Fruit fly (Drosophila melanogaster) whole organism, embryonic: ENCODE data around the gene Chchd2.
A peak's percentile ranks its signal among the peaks of the same experiment; 100 is the strongest.

Experiments used
- Atf-2 ChIP-seq: fragments of 200-800 bp; sonication (Bioruptor generic); optimal IDR thresholded peaks from 2 replicates; lab custom pipeline; 2016; ENCODE audit warnings: missing biosample characterization, missing genetic modification characterization
- CG10979 ChIP-seq: fragments of 200-800 bp; sonication (Bioruptor generic); optimal IDR thresholded peaks from 2 replicates; lab custom pipeline; 2018; ENCODE audit warnings: missing biosample characterization, mild to moderate bottlenecking, missing genetic modification characterization, moderate library complexity
- CG11504 ChIP-seq: fragments of 200-800 bp; sonication (Bioruptor generic); optimal IDR thresholded peaks from 3 replicates; lab custom pipeline; 2019; ENCODE audit warnings: missing biosample characterization, mild to moderate bottlenecking, missing genetic modification characterization, moderate library complexity
- CG12744 ChIP-seq: fragments of 200-800 bp; sonication (Bioruptor generic); optimal IDR thresholded peaks from 2 replicates; lab custom pipeline; 2016; ENCODE audit warnings: missing biosample characterization, missing genetic modification characterization
- CG15601 ChIP-seq: fragments of 200-800 bp; sonication (Bioruptor generic); optimal IDR thresholded peaks from 3 replicates; lab custom pipeline; 2019; ENCODE audit warnings: missing biosample characterization, mild to moderate bottlenecking, missing genetic modification characterization, moderate library complexity
- CG16863 ChIP-seq: fragments of 200-800 bp; sonication (Bioruptor generic); optimal IDR thresholded peaks from 3 replicates; lab custom pipeline; 2016; ENCODE audit warnings: missing biosample characterization, missing genetic modification characterization
- CG17186 ChIP-seq: fragments of 200-800 bp; sonication (Bioruptor generic); optimal IDR thresholded peaks from 3 replicates; lab custom pipeline; 2017; ENCODE audit warnings: missing biosample characterization, missing genetic modification reagents, missing genetic modification characterization
- CG17361 ChIP-seq: fragments of 200-800 bp; sonication (Bioruptor generic); IDR thresholded peaks from 3 replicates; pipeline ENCODE4 v1.3.6; 2022; ENCODE audit warnings: missing biosample characterization, missing genetic modification characterization
- CG18262 ChIP-seq: fragments of 200-800 bp; optimal IDR thresholded peaks from 3 replicates; lab custom pipeline; 2019; ENCODE audit warnings: missing biosample characterization, mild to moderate bottlenecking, missing genetic modification characterization, moderate library complexity
- CG2199 ChIP-seq: fragments of 200-800 bp; sonication (Bioruptor generic); IDR thresholded peaks from 3 replicates; pipeline ENCODE4 v1.3.6; 2022; ENCODE audit warnings: missing biosample characterization, missing genetic modification characterization
- CG2712 ChIP-seq: fragments of 200-800 bp; optimal IDR thresholded peaks from 3 replicates; lab custom pipeline; 2019; ENCODE audit warnings: missing biosample characterization, mild to moderate bottlenecking, missing genetic modification characterization, moderate library complexity
- CG30403 ChIP-seq: fragments of 200-800 bp; sonication (Bioruptor generic); optimal IDR thresholded peaks from 3 replicates; lab custom pipeline; 2016; ENCODE audit warnings: missing biosample characterization, missing genetic modification characterization
- CG4707 ChIP-seq: fragments of 200-800 bp; sonication (Bioruptor generic); optimal IDR thresholded peaks from 2 replicates; lab custom pipeline; 2018; ENCODE audit warnings: missing biosample characterization, mild to moderate bottlenecking, missing genetic modification characterization, moderate library complexity
- CG4820 ChIP-seq: fragments of 200-800 bp; sonication (Bioruptor generic); optimal IDR thresholded peaks from 3 replicates; lab custom pipeline; 2016; ENCODE audit warnings: missing biosample characterization, missing genetic modification characterization
- CG6272 ChIP-seq: fragments of 200-800 bp; sonication (Bioruptor generic); IDR thresholded peaks from 2 replicates; pipeline ENCODE4 v1.3.6; 2022; ENCODE audit warnings: missing biosample characterization, missing genetic modification characterization
- CG7556 ChIP-seq: fragments of 200-800 bp; sonication (Bioruptor generic); optimal IDR thresholded peaks from 2 replicates; lab custom pipeline; 2017; ENCODE audit warnings: missing biosample characterization, mild to moderate bottlenecking, missing genetic modification characterization
- CG7963 ChIP-seq: fragments of 200-800 bp; sonication (Bioruptor generic); IDR thresholded peaks from 3 replicates; pipeline ENCODE4 v1.3.6; 2022; ENCODE audit warnings: missing biosample characterization, missing genetic modification characterization; ENCODE audit not compliant: partially characterized antibody
- CHES-1-like ChIP-seq: fragments of 200-800 bp; sonication (Bioruptor generic); optimal IDR thresholded peaks from 2 replicates; lab custom pipeline; 2016; ENCODE audit warnings: missing biosample characterization, missing genetic modification characterization
- Hand ChIP-seq: fragments of 200-800 bp; sonication (Bioruptor generic); optimal IDR thresholded peaks from 2 replicates; lab custom pipeline; 2017; ENCODE audit warnings: mild to moderate bottlenecking, missing biosample characterization, missing genetic modification reagents, missing genetic modification characterization
- HmgD ChIP-seq: fragments of 200-800 bp; sonication (Bioruptor generic); optimal IDR thresholded peaks from 3 replicates; lab custom pipeline; 2016; ENCODE audit warnings: missing biosample characterization, missing genetic modification characterization
- MTF-1 ChIP-seq: fragments of 200-800 bp; sonication (Bioruptor generic); optimal IDR thresholded peaks from 2 replicates; lab custom pipeline; 2018; ENCODE audit warnings: missing biosample characterization, mild to moderate bottlenecking, missing genetic modification characterization, borderline replicate concordance
- Med ChIP-seq: fragments of 200-800 bp; sonication (Bioruptor generic); peaks from one replicate; lab custom pipeline; 2016; ENCODE audit warnings: missing biosample characterization, missing genetic modification characterization, mild to moderate bottlenecking, inconsistent platforms, moderate library complexity
- Side ChIP-seq: fragments of 200-800 bp; sonication (Bioruptor generic); optimal IDR thresholded peaks from 2 replicates; lab custom pipeline; 2016; ENCODE audit warnings: missing biosample characterization, missing genetic modification characterization
- Sox100B ChIP-seq: fragments of 200-800 bp; sonication (Bioruptor generic); optimal IDR thresholded peaks from 3 replicates; lab custom pipeline; 2018; ENCODE audit warnings: missing biosample characterization, mild to moderate bottlenecking, missing genetic modification characterization
- Sox102F ChIP-seq: fragments of 200-800 bp; sonication (Bioruptor generic); optimal IDR thresholded peaks from 2 replicates; lab custom pipeline; 2018; ENCODE audit warnings: missing biosample characterization, mild to moderate bottlenecking, missing genetic modification characterization, moderate library complexity
- Ssrp ChIP-seq: fragments of 200-800 bp; sonication (Bioruptor generic); optimal IDR thresholded peaks from 2 replicates; lab custom pipeline; 2018; ENCODE audit warnings: missing biosample characterization, mild to moderate bottlenecking, missing genetic modification characterization, moderate library complexity
- bsh ChIP-seq, 2 experiments: fragments of 200-800 bp; sonication (Bioruptor generic); optimal IDR thresholded peaks; 2 replicates each; lab custom pipeline; 2017 to 2018; ENCODE audit warnings: mild to moderate bottlenecking in 2 of 2, missing biosample characterization in 2 of 2, missing genetic modification characterization in 2 of 2, moderate library complexity in 1 of 2
- dimm ChIP-seq: fragments of 200-800 bp; sonication (Bioruptor generic); IDR thresholded peaks from 2 replicates; pipeline ENCODE4 v1.3.6; 2022; ENCODE audit warnings: missing biosample characterization, missing genetic modification characterization
- dmrt99B ChIP-seq: fragments of 200-800 bp; sonication (Bioruptor generic); optimal IDR thresholded peaks from 2 replicates; lab custom pipeline; 2018; ENCODE audit warnings: missing biosample characterization, mild to moderate bottlenecking, missing genetic modification characterization, moderate library complexity
- emc ChIP-seq: fragments of 200-800 bp; sonication (Bioruptor generic); optimal IDR thresholded peaks from 2 replicates; lab custom pipeline; 2016; ENCODE audit warnings: missing biosample characterization, missing genetic modification characterization
- jing ChIP-seq: fragments of 200-800 bp; sonication (Bioruptor generic); optimal IDR thresholded peaks from 2 replicates; lab custom pipeline; 2018; ENCODE audit warnings: missing biosample characterization, mild to moderate bottlenecking, missing genetic modification characterization
- kay ChIP-seq: fragments of 200-800 bp; sonication (Bioruptor generic); optimal IDR thresholded peaks from 2 replicates; lab custom pipeline; 2016; ENCODE audit warnings: missing biosample characterization, missing genetic modification characterization
- lola ChIP-seq, 3 experiments: fragments of >200 bp in 2 of 3; fragments of 200-800 bp in 1 of 3; sonication (Bioruptor generic) in 1 of 3; optimal IDR thresholded peaks; 2 replicates each; lab custom pipeline; 2017 to 2019; ENCODE audit warnings: missing biosample characterization in 3 of 3, missing genetic modification characterization in 3 of 3, mild to moderate bottlenecking in 1 of 3, moderate library complexity in 1 of 3
- nmo ChIP-seq: fragments of 200-800 bp; sonication (Bioruptor generic); optimal IDR thresholded peaks from 2 replicates; lab custom pipeline; 2018; ENCODE audit warnings: missing biosample characterization, mild to moderate bottlenecking, missing genetic modification characterization, moderate library complexity
- oc ChIP-seq: fragments of 200-800 bp; sonication (Bioruptor generic); optimal IDR thresholded peaks from 2 replicates; lab custom pipeline; 2018; ENCODE audit warnings: missing biosample characterization, mild to moderate bottlenecking, missing genetic modification characterization, moderate library complexity
- phol ChIP-seq: fragments of 200-800 bp; sonication (Bioruptor generic); optimal IDR thresholded peaks from 3 replicates; lab custom pipeline; 2018; ENCODE audit warnings: missing biosample characterization, mild to moderate bottlenecking, missing genetic modification characterization, moderate library complexity
- row ChIP-seq: fragments of 200-800 bp; sonication (Bioruptor generic); IDR thresholded peaks from 3 replicates; pipeline ENCODE4 v1.3.6; 2022; ENCODE audit warnings: missing biosample characterization, missing genetic modification characterization
- sc ChIP-seq, 3 experiments: fragments of >200 bp in 2 of 3; fragments of 200-800 bp in 1 of 3; sonication (Bioruptor generic) in 1 of 3; optimal IDR thresholded peaks; 2 replicates in 2 of 3; 3 replicates in 1 of 3; lab custom pipeline; 2017; ENCODE audit warnings: mild to moderate bottlenecking in 1 of 3, missing biosample characterization in 1 of 3, missing genetic modification characterization in 1 of 3, missing genetic modification reagents in 1 of 3
- sd ChIP-seq: fragments of 200-800 bp; sonication (Bioruptor generic); optimal IDR thresholded peaks from 3 replicates; lab custom pipeline; 2018; ENCODE audit warnings: missing biosample characterization, mild to moderate bottlenecking, missing genetic modification characterization, moderate library complexity
- sens ChIP-seq: fragments of 200-800 bp; sonication (Bioruptor generic); peaks from one replicate; lab custom pipeline; 2016; ENCODE audit warnings: missing biosample characterization, missing genetic modification characterization
- sqz ChIP-seq: fragments of 200-800 bp; sonication (Bioruptor generic); optimal IDR thresholded peaks from 3 replicates; lab custom pipeline; 2018; ENCODE audit warnings: missing biosample characterization, mild to moderate bottlenecking, missing genetic modification characterization
- stwl ChIP-seq: fragments of 200-800 bp; sonication (Bioruptor generic); optimal IDR thresholded peaks from 3 replicates; lab custom pipeline; 2018; ENCODE audit warnings: missing biosample characterization, mild to moderate bottlenecking, missing genetic modification characterization, moderate library complexity
- tin ChIP-seq: fragments of 200-800 bp; sonication (Bioruptor generic); optimal IDR thresholded peaks from 3 replicates; lab custom pipeline; 2016; ENCODE audit warnings: missing biosample characterization, missing genetic modification characterization
- twi ChIP-seq: fragments of 200-800 bp; optimal IDR thresholded peaks from 2 replicates; lab custom pipeline; 2019; ENCODE audit warnings: missing biosample characterization, mild to moderate bottlenecking, missing genetic modification characterization, moderate library complexity
- tx ChIP-seq: fragments of 200-800 bp; sonication (Bioruptor generic); optimal IDR thresholded peaks from 2 replicates; lab custom pipeline; 2016; ENCODE audit warnings: missing biosample characterization, missing genetic modification characterization

Chchd2 gene

dm6 chrX:17111274-17111673 is 37.5 kb upstream of the Chchd2 start (continued):
- TF ChIP-seq bsh (GFP tag; optimal IDR thresholded peaks at IDR 0.05; lab: Kevin White, UChicago) = peak in 1 of 2 experiments; percentile 17
- TF ChIP-seq CG11504 = peak; percentile 7
- peak; percentile 16 for TF ChIP-seq nmo (GFP tag; lab: Kevin White, UChicago)
- TF ChIP-seq lola (GFP tag; optimal IDR thresholded peaks at IDR 0.05; lab: Kevin White, UChicago) = peak in 1 of 3 experiments; percentile 6
- TF ChIP-seq CG15601 = no peak
- TF ChIP-seq CHES-1-like = no peak
- TF ChIP-seq CG17186 (GFP tag; lab: Kevin White, UChicago) = no peak
- TF ChIP-seq CG18262 (tag; lab: Kevin White, UChicago) = peak; percentile 36
- TF ChIP-seq sens = peak; percentile 84
- TF ChIP-seq CG4707 (GFP tag; lab: Kevin White, UChicago) = peak; percentile 42
- no peak for TF ChIP-seq CG6272 (GFP tag; lab: Robert Waterston, UW)
- no peak for TF ChIP-seq MTF-1 (GFP tag; lab: Kevin White, UChicago)
- no peak for TF ChIP-seq Side (GFP tag; lab: Kevin White, UChicago)
- TF ChIP-seq dmrt99B = peak; percentile 6
- no peak for TF ChIP-seq CG16863 (GFP tag; lab: Kevin White, UChicago)
- no peak for TF ChIP-seq CG7963 (GFP tag; lab: Robert Waterston, UW)
- peak; percentile 80 for TF ChIP-seq twi (tag; lab: Kevin White, UChicago)

dm6 chrX:17111958-17112953 is 36.5 kb upstream of the Chchd2 start:
- TF ChIP-seq emc = no peak
- no peak for TF ChIP-seq oc (tag; lab: Kevin White, UChicago)
- TF ChIP-seq CG30403 (GFP tag; lab: Kevin White, UChicago) = peak; percentile 28
- TF ChIP-seq tin = peak; percentile 2
- peak; percentile 23 for TF ChIP-seq CG4820 (GFP tag; lab: Kevin White, UChicago)
- peak; percentile 41 for TF ChIP-seq CG10979
- TF ChIP-seq CG17361 (GFP tag; lab: Robert Waterston, UW) = peak; percentile 45; the same call in 1 of the 3 replicates
- TF ChIP-seq HmgD (GFP tag; lab: Kevin White, UChicago) = no peak
- no peak for TF ChIP-seq tx (GFP tag; lab: Kevin White, UChicago)
- TF ChIP-seq CG12744 (GFP tag; lab: Kevin White, UChicago) = no peak
- 0 out of 3 replicates have a peak, but pooled peaks have one; percentile 12 for TF ChIP-seq row
- peak; percentile 36 for TF ChIP-seq Med (GFP tag; lab: Kevin White, UChicago)
- peak; percentile 0 for TF ChIP-seq stwl
- TF ChIP-seq CG2712 (tag; lab: Kevin White, UChicago) = peak; percentile 16
- no peak for TF ChIP-seq kay (GFP tag; lab: Kevin White, UChicago)
- TF ChIP-seq sqz = no peak
- no peak for TF ChIP-seq dimm (GFP tag; lab: Robert Waterston, UW)
- peak; percentile 31 for TF ChIP-seq CG18262 (tag; lab: Kevin White, UChicago)
- peak; percentile 25 for TF ChIP-seq Sox102F (GFP tag; lab: Kevin White, UChicago)
- TF ChIP-seq jing (GFP tag; lab: Kevin White, UChicago) = no peak
- peak; percentile 31 for TF ChIP-seq CG11504
- peak; percentile 13 for TF ChIP-seq CG7556
- TF ChIP-seq sens = peak; percentile 52
- TF ChIP-seq phol (tag; lab: Kevin White, UChicago) = peak; percentile 49
- TF ChIP-seq Sox100B (GFP tag; lab: Kevin White, UChicago) = peak; percentile 11
- TF ChIP-seq Hand (GFP tag; lab: Kevin White, UChicago) = no peak
- TF ChIP-seq sc (optimal IDR thresholded peaks at IDR 0.05; lab: Kevin White, UChicago) = no peak
- peak; percentile 30 for TF ChIP-seq sc (GFP tag; optimal IDR thresholded peaks at IDR 0.05; lab: Kevin White, UChicago)
- no peak for TF ChIP-seq sd
- TF ChIP-seq Ssrp (tag; lab: Kevin White, UChicago) = peak; percentile 8
- 0 out of 3 replicates have a peak, but pooled peaks have one; percentile 42 for TF ChIP-seq CG2199 (GFP tag; lab: Robert Waterston, UW)
- TF ChIP-seq Atf-2 (GFP tag; lab: Kevin White, UChicago) = no peak
